Worm (Caenorhabditis elegans) whole organism, midembryonic: ENCODE results near the gene F36A4.3.

Experiments used
- T22C8.4 ChIP-seq: fragments of 200-800 bp; sonication (Bioruptor generic); IDR thresholded peaks from 2 replicates; pipeline ENCODE4 v1.3.6; 2022; ENCODE audit warnings: missing genetic modification characterization, missing compliant biosample characterization
- cog-1 ChIP-seq: sonication (generic microtip); optimal IDR thresholded peaks from 2 replicates; lab custom pipeline; 2016; ENCODE audit warnings: missing genetic modification characterization, missing compliant biosample characterization
- flt-1 ChIP-seq: fragments of 200-800 bp; sonication (Bioruptor generic); IDR thresholded peaks from 2 replicates; pipeline ENCODE4 v1.3.6; 2022; ENCODE audit warnings: missing genetic modification characterization, missing compliant biosample characterization
- klf-2 ChIP-seq: fragments of 200-800 bp; sonication (Bioruptor generic); conservative IDR thresholded peaks from 2 replicates; pipeline ENCODE4 v1.3.6; 2022; ENCODE audit warnings: missing genetic modification reagents, missing genetic modification characterization, missing compliant biosample characterization
- med-1 ChIP-seq: sonication (generic microtip); optimal IDR thresholded peaks from 2 replicates; lab custom pipeline; 2017; ENCODE audit warnings: missing genetic modification characterization, mild to moderate bottlenecking, missing compliant biosample characterization, antibody characterized with exemption, missing genetic modification reagents; ENCODE audit not compliant: insufficient read depth
- ref-1 ChIP-seq: fragments of 200-800 bp; sonication (Bioruptor generic); conservative IDR thresholded peaks from 2 replicates; pipeline ENCODE4 v1.3.6; 2022; ENCODE audit warnings: missing genetic modification reagents, missing genetic modification characterization, missing compliant biosample characterization
- tab-1 ChIP-seq: fragments of 200-800 bp; sonication (Bioruptor generic); IDR thresholded peaks from 2 replicates; pipeline ENCODE4 v1.3.6; 2022; ENCODE audit warnings: missing genetic modification characterization, missing compliant biosample characterization
- ztf-23 ChIP-seq: fragments of 200-800 bp; sonication (Bioruptor generic); IDR thresholded peaks from 2 replicates; pipeline ENCODE4 v1.3.6; 2022; ENCODE audit warnings: missing genetic modification reagents, missing genetic modification characterization, missing compliant biosample characterization
- ztf-29 ChIP-seq: fragments of 200-800 bp; sonication (Bioruptor generic); IDR thresholded peaks from 2 replicates; pipeline ENCODE4 v1.3.6; 2022; ENCODE audit warnings: missing genetic modification reagents, missing genetic modification characterization, missing compliant biosample characterization

The F36A4.3 gene

DNA sequence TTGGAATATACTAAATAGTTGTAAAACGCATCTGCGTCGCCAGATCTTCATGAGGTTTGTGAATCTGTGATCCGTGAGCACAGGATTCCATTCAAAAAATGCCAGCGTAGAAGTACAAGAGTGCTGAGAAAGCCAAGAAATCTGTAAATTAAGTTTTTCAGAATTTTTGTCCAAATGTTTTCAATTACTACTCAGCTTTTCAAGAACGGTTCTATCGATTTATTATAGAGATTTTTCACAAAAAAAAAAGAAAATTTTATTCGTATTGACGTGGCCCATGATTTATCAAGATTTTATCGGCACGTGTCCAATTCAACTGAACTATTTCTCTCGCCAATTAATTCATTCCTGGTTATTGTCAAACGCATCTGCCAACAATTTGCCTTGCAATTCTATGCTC lies at the start of gene F36A4.3:
TSS of gene F36A4.3 (plus strand) at position 301 of the 400 bp plus-strand sequence.
- TF ChIP-seq flt-1 (GFP tag; lab: Robert Waterston, UW) (no peak), med-1 (GFP tag; lab: Kevin White, UChicago) (no peak), klf-2 (GFP tag; lab: Robert Waterston, UW) (no peak), cog-1 (no peak)

DNA sequence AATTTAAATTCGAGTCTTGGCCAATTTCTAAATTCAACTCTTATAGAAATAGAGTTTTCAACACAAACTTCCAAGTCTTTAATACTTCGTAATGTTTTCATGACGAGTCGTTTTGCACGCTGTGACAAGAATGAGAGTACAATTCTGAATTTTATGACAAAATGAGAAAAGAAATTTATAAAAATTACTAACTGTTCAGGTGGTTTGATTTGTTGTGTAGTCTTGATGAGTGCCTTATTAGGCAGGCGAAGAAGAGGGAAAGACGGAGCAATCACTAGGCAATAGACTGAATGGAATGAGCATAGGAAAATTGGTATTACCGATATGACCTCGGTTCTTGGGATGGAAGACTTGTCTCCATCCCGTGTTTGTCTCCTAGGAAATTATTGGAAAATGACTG lies 49.4 kb upstream of the F36A4.3 start, which contains the start of gene F30B5.11:
TSS of gene F30B5.11 (minus strand) at position 101 of the 400 bp plus-strand sequence.
- no peak for TF ChIP-seq klf-2 (GFP tag; lab: Robert Waterston, UW)
- TF ChIP-seq T22C8.4 (GFP tag; lab: Robert Waterston, UW), result no peak
- no peak for TF ChIP-seq ztf-29 (GFP tag; lab: Robert Waterston, UW)
- no peak for TF ChIP-seq cog-1
- TF ChIP-seq flt-1 (GFP tag; lab: Robert Waterston, UW), result no peak
- no peak for TF ChIP-seq med-1 (GFP tag; lab: Kevin White, UChicago)
- no peak for TF ChIP-seq ztf-23 (GFP tag; lab: Robert Waterston, UW)
- TF ChIP-seq ref-1 (GFP tag; lab: Robert Waterston, UW), result no peak
- no peak for TF ChIP-seq tab-1 (GFP tag; lab: Robert Waterston, UW)

- no peak for TF ChIP-seq med-1 (GFP tag; lab: Kevin White, UChicago)
- TF ChIP-seq T22C8.4 (GFP tag; lab: Robert Waterston, UW), result no peak
- no peak for TF ChIP-seq tab-1 (GFP tag; lab: Robert Waterston, UW)
- no peak for TF ChIP-seq ztf-23 (GFP tag; lab: Robert Waterston, UW)
- TF ChIP-seq cog-1, result no peak
- no peak for TF ChIP-seq klf-2 (GFP tag; lab: Robert Waterston, UW)
- no peak for TF ChIP-seq ztf-29 (GFP tag; lab: Robert Waterston, UW)
- no peak for TF ChIP-seq ref-1 (GFP tag; lab: Robert Waterston, UW)
- no peak for TF ChIP-seq flt-1 (GFP tag; lab: Robert Waterston, UW)
Observed at ce11 chrIV:4225851-4226250, 43.6 kb upstream of the F36A4.3 start, which contains the start of gene srbc-71. Gene srbc-71, minus strand, starts transcription at chrIV:4225951.

DNA sequence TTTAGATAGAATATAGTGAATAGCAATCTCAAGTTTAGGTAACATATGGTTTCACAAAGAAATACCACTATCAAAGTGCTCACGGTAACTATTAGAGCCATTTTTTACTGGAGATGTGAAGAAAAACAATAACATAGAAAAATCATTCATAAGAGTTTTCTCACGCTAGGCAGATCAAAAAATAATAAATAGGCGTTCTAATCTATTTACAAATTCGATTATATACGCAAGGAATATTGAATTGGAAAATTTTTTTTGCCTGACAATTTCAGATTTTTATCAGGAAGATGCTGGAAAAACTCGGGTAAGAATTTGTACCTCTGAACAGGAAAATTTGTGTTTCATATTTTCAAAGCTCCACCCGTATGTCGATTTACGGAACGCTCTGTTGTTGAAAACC lies 41.5 kb upstream of the F36A4.3 start, which contains the start of gene srbc-70:
TSS of gene srbc-70 (minus strand) at position 101 of the 400 bp plus-strand sequence.
- TF ChIP-seq klf-2 (GFP tag; lab: Robert Waterston, UW), result no peak

DNA sequence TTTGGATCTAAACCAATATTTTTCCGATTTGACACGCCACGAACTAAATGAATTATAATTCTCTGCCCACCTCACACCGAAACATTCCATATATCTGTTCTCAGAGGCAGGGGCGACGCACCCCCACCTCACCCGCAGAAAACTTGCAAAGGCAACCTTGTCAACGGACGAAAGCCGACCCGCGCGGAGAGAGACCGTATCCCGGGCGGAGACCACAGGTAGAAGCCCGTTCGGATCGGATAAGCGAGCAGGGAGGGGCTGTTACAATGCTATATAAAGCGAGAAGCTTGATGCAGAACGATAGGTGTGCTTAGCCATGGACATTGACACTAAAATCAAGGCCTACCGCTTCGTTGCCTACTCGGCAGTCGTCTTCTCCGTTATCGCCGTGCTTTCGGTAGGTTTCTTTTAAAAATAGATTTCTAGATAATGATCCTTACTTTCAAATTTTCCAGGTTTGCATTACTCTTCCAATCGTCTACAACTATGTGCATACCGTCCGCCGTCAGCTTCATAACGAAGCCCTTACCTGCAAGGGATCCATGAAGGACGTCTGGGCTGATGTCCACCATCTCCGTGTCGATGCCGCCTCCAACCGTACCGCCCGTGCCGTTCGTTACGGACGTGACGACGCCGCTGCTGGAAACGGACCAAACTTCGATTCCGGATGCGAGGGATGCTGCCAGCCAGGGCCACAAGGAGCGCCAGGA lies 33.9 kb upstream of the F36A4.3 start, which contains the start of the genes zipt-2.2 and dpy-13:
TSS of gene zipt-2.2 (minus strand) at position 51 of the 710 bp plus-strand sequence.
TSS of gene dpy-13 (plus strand) at position 300 of the 710 bp plus-strand sequence.
- TF ChIP-seq tab-1 (GFP tag; lab: Robert Waterston, UW) (no peak), med-1 (GFP tag; lab: Kevin White, UChicago) (no peak), T22C8.4 (GFP tag; lab: Robert Waterston, UW) (no peak), ztf-23 (GFP tag; lab: Robert Waterston, UW) (no peak)

DNA sequence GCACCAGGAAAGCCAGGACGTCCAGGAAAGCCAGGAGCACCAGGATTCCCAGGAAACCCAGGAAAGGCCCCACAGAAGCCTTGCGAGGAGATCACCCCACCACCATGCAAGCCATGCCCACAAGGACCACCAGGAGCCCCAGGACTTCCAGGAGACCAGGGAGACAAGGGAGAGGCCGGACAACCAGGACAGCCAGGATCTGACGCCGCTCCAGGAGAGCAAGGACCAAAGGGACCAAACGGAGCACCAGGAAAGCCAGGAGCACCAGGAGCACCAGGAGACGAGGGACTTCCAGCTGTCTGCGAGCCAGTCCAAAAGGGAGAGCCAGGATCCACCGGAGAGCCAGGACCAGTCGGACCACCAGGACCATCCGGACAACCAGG lies 33.4 kb upstream of the F36A4.3 start:
- TF ChIP-seq cog-1, result no peak
- TF ChIP-seq ztf-23 (GFP tag; lab: Robert Waterston, UW), result no peak
- TF ChIP-seq ref-1 (GFP tag; lab: Robert Waterston, UW), result no peak
- TF ChIP-seq ztf-29 (GFP tag; lab: Robert Waterston, UW), result no peak
- no peak for TF ChIP-seq flt-1 (GFP tag; lab: Robert Waterston, UW)
- no peak for TF ChIP-seq T22C8.4 (GFP tag; lab: Robert Waterston, UW)

ce11 chrIV:4236671-4237070 lies 32.7 kb upstream of the F36A4.3 start:
- TF ChIP-seq med-1 (GFP tag; lab: Kevin White, UChicago), result no peak
- no peak for TF ChIP-seq klf-2 (GFP tag; lab: Robert Waterston, UW)
- TF ChIP-seq ref-1 (GFP tag; lab: Robert Waterston, UW), result no peak
- TF ChIP-seq ztf-29 (GFP tag; lab: Robert Waterston, UW), result no peak
- TF ChIP-seq ztf-23 (GFP tag; lab: Robert Waterston, UW), result no peak
- no peak for TF ChIP-seq cog-1
- TF ChIP-seq flt-1 (GFP tag; lab: Robert Waterston, UW), result no peak
- no peak for TF ChIP-seq T22C8.4 (GFP tag; lab: Robert Waterston, UW)
- no peak for TF ChIP-seq tab-1 (GFP tag; lab: Robert Waterston, UW)

- TF ChIP-seq flt-1 (GFP tag; lab: Robert Waterston, UW), result peak; percentile 5; the same call in 1 of the 2 replicates
- TF ChIP-seq med-1 (GFP tag; lab: Kevin White, UChicago), result no peak
Observed at ce11 chrIV:4243830-4244406, 25.5 kb upstream of the F36A4.3 start.

DNA sequence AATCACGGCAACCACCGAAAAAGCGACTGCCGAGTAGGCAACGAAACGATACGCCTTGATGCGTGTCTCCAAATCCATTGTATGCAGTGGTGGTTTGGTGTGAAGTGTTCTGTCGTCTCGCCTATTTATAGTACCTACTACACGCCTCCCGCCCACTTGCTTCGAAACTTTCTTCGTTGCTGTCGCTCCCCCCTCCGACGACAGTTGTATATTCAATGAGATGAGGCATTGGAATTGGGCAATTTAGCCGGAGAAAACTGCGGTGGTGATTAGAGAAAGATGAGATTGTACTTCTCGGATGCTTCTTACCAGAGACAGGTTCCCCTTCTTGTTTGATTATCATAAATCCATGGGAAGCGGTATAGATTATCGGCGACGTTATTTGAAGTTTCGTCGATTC lies 24.9 kb upstream of the F36A4.3 start, which contains the start of gene col-34:
TSS of gene col-34 (minus strand) at position 101 of the 400 bp plus-strand sequence.
- TF ChIP-seq klf-2 (GFP tag; lab: Robert Waterston, UW), result no peak
- TF ChIP-seq ref-1 (GFP tag; lab: Robert Waterston, UW), result no peak
- no peak for TF ChIP-seq flt-1 (GFP tag; lab: Robert Waterston, UW)
- no peak for TF ChIP-seq T22C8.4 (GFP tag; lab: Robert Waterston, UW)
- no peak for TF ChIP-seq cog-1
- TF ChIP-seq ztf-29 (GFP tag; lab: Robert Waterston, UW), result no peak
- no peak for TF ChIP-seq med-1 (GFP tag; lab: Kevin White, UChicago)
- no peak for TF ChIP-seq tab-1 (GFP tag; lab: Robert Waterston, UW)
